Fruit fly (Drosophila melanogaster): ENCODE results near the gene Kots.

Gene Kots

dm6 chr3R:14006893-14007255 lies 42.9 kb upstream of the Kots start:
- TF ChIP-seq pad (GFP tag; optimal IDR thresholded peaks at IDR 0.05) (no peak), toe (GFP tag; optimal IDR thresholded peaks at IDR 0.05) (no peak), CG11617 (GFP tag; optimal IDR thresholded peaks at IDR 0.05) (no peak), tj (GFP tag; optimal IDR thresholded peaks at IDR 0.05) (no peak), cic (GFP tag; optimal IDR thresholded peaks at IDR 0.05) (no peak), CG1620 (GFP tag; optimal IDR thresholded peaks at IDR 0.05) (no peak), bab1 (GFP tag; optimal IDR thresholded peaks at IDR 0.05) (no peak), Crg-1 (GFP tag; optimal IDR thresholded peaks at IDR 0.05) (no peak), Mnt (GFP tag; optimal IDR thresholded peaks at IDR 0.05) (no peak)

- TF ChIP-seq Crg-1 (GFP tag; optimal IDR thresholded peaks at IDR 0.05) (no peak), CG5204 (GFP tag; optimal IDR thresholded peaks at IDR 0.05) (no peak), Clk (GFP tag; optimal IDR thresholded peaks at IDR 0.05) (no peak), CG7101 (tag; optimal IDR thresholded peaks at IDR 0.05) (no peak), Hr96 (GFP tag; optimal IDR thresholded peaks at IDR 0.05) (no peak), ovo (GFP tag; optimal IDR thresholded peaks at IDR 0.05) (no peak), kay (GFP tag; ENCODE audit: borderline replicate concordance) (no peak), CG33017 (tag; optimal IDR thresholded peaks at IDR 0.05) (no peak), pad (GFP tag; optimal IDR thresholded peaks at IDR 0.05) (no peak), CG1620 (GFP tag; optimal IDR thresholded peaks at IDR 0.05) (no peak), CG11617 (GFP tag; optimal IDR thresholded peaks at IDR 0.05) (no peak), cnc (optimal IDR thresholded peaks at IDR 0.05) (no peak), CG12768 (GFP tag; optimal IDR thresholded peaks at IDR 0.05) (no peak), tj (GFP tag; optimal IDR thresholded peaks at IDR 0.05) (no peak), Mnt (GFP tag; optimal IDR thresholded peaks at IDR 0.05) (no peak), toe (GFP tag; optimal IDR thresholded peaks at IDR 0.05) (no peak), CG7045 (GFP tag; optimal IDR thresholded peaks at IDR 0.05) (no peak)
These were observed 42.4 kb upstream of the Kots start for dm6 chr3R:14006224-14006892.

- TF ChIP-seq kay (GFP tag; ENCODE audit: borderline replicate concordance) (peak; percentile 7), pad (GFP tag; optimal IDR thresholded peaks at IDR 0.05) (no peak)
These were observed 41.2 kb upstream of the Kots start for dm6 chr3R:14005152-14005551.

- no peak for TF ChIP-seq CG7101 (tag; optimal IDR thresholded peaks at IDR 0.05)
- TF ChIP-seq CG11617 (GFP tag; optimal IDR thresholded peaks at IDR 0.05): no peak
- no peak for TF ChIP-seq toe (GFP tag; optimal IDR thresholded peaks at IDR 0.05)
- no peak for TF ChIP-seq tj (GFP tag; optimal IDR thresholded peaks at IDR 0.05)
- no peak for TF ChIP-seq CG5204 (GFP tag; optimal IDR thresholded peaks at IDR 0.05)
- no peak for TF ChIP-seq CG33017 (tag; optimal IDR thresholded peaks at IDR 0.05)
- no peak for TF ChIP-seq Mnt (GFP tag; optimal IDR thresholded peaks at IDR 0.05)
- TF ChIP-seq Hr96 (GFP tag; optimal IDR thresholded peaks at IDR 0.05): no peak
- no peak for TF ChIP-seq CG7045 (GFP tag; optimal IDR thresholded peaks at IDR 0.05)
- TF ChIP-seq cic (GFP tag; optimal IDR thresholded peaks at IDR 0.05): no peak
- no peak for TF ChIP-seq bab1 (GFP tag; optimal IDR thresholded peaks at IDR 0.05)
- TF ChIP-seq pad (GFP tag; optimal IDR thresholded peaks at IDR 0.05): no peak
- no peak for TF ChIP-seq Crg-1 (GFP tag; optimal IDR thresholded peaks at IDR 0.05)
- TF ChIP-seq ovo (GFP tag; optimal IDR thresholded peaks at IDR 0.05): no peak
- no peak for TF ChIP-seq CG14711 (tag; optimal IDR thresholded peaks at IDR 0.05)
- TF ChIP-seq cnc (optimal IDR thresholded peaks at IDR 0.05): no peak
- TF ChIP-seq Clk (GFP tag; optimal IDR thresholded peaks at IDR 0.05): no peak
- no peak for TF ChIP-seq kay (GFP tag; ENCODE audit: borderline replicate concordance)
- TF ChIP-seq CG12768 (GFP tag; optimal IDR thresholded peaks at IDR 0.05): no peak
These were observed 39.9 kb upstream of the Kots start for dm6 chr3R:14003845-14004244.

- TF ChIP-seq CG12768 (GFP tag; optimal IDR thresholded peaks at IDR 0.05): no peak
- TF ChIP-seq kay (GFP tag; ENCODE audit: borderline replicate concordance): peak; percentile 4
These were observed 38.3 kb upstream of the Kots start for dm6 chr3R:14002146-14002846.

- TF ChIP-seq CG14711 (tag; optimal IDR thresholded peaks at IDR 0.05): no peak
- TF ChIP-seq Crg-1 (GFP tag; optimal IDR thresholded peaks at IDR 0.05): no peak
- no peak for TF ChIP-seq CG11617 (GFP tag; optimal IDR thresholded peaks at IDR 0.05)
- TF ChIP-seq ovo (GFP tag; optimal IDR thresholded peaks at IDR 0.05): no peak
- TF ChIP-seq CG12768 (GFP tag; optimal IDR thresholded peaks at IDR 0.05): no peak
- no peak for TF ChIP-seq kay (GFP tag; ENCODE audit: borderline replicate concordance)
- TF ChIP-seq tj (GFP tag; optimal IDR thresholded peaks at IDR 0.05): no peak
- TF ChIP-seq Mnt (GFP tag; optimal IDR thresholded peaks at IDR 0.05): no peak
- TF ChIP-seq toe (GFP tag; optimal IDR thresholded peaks at IDR 0.05): no peak
- TF ChIP-seq Clk (GFP tag; optimal IDR thresholded peaks at IDR 0.05): no peak
- TF ChIP-seq pad (GFP tag; optimal IDR thresholded peaks at IDR 0.05): no peak
- TF ChIP-seq CG7101 (tag; optimal IDR thresholded peaks at IDR 0.05): no peak
These were observed 37.4 kb upstream of the Kots start for dm6 chr3R:14001208-14001916.
